Worm (Caenorhabditis elegans) whole organism, L4 larva: ENCODE data around the gene C46G7.2.

Experiments
- F37D6.2 ChIP-seq: sonication (generic microtip); optimal IDR thresholded peaks from 2 replicates; lab custom pipeline; 2016; ENCODE audit warnings: mild to moderate bottlenecking, missing genetic modification characterization, missing compliant biosample characterization
- F49E8.2 ChIP-seq: sonication (generic microtip); optimal IDR thresholded peaks from 2 replicates; lab custom pipeline; 2016; ENCODE audit warnings: missing compliant biosample characterization, mild to moderate bottlenecking, missing genetic modification characterization, borderline replicate concordance
- R02D3.7 ChIP-seq: fragments of 150-350 bp; sonication (generic microtip); optimal IDR thresholded peaks from 3 replicates; lab custom pipeline; 2014; ENCODE audit warnings: missing biosample characterization, missing genetic modification characterization
- T20F7.1 ChIP-seq: fragments of 200-800 bp; sonication (Bioruptor generic); optimal IDR thresholded peaks from 2 replicates; lab custom pipeline; 2018; ENCODE audit warnings: mild to moderate bottlenecking, missing genetic modification characterization, missing compliant biosample characterization
- T26A8.4 ChIP-seq: fragments of 200-800 bp; sonication (Bioruptor generic); IDR thresholded peaks from 2 replicates; pipeline ENCODE4 v1.3.6; 2022; ENCODE audit warnings: missing genetic modification characterization, missing compliant biosample characterization
- Y75B8A.6 ChIP-seq: fragments of 200-800 bp; sonication (Bioruptor generic); IDR thresholded peaks from 2 replicates; pipeline ENCODE4 v1.3.6; 2022; ENCODE audit warnings: missing genetic modification reagents, missing genetic modification characterization, missing compliant biosample characterization
- ZK337.2 ChIP-seq: fragments of 200-800 bp; sonication (Bioruptor generic); IDR thresholded peaks from 2 replicates; pipeline ENCODE4 v1.3.6; 2022; ENCODE audit warnings: missing genetic modification reagents, missing genetic modification characterization, missing compliant biosample characterization
- aha-1 ChIP-seq: fragments of 150-350 bp; peaks from one replicate; lab custom pipeline; 2014; ENCODE audit warnings: missing biosample characterization, missing genetic modification characterization
- aly-2 ChIP-seq: sonication (generic microtip); optimal IDR thresholded peaks from 2 replicates; lab custom pipeline; 2018; ENCODE audit warnings: missing biosample characterization, missing genetic modification characterization
- ama-1 ChIP-seq: fragments of 150-350 bp; optimal IDR thresholded peaks from 2 replicates; lab custom pipeline; 2014; ENCODE audit warnings: inconsistent platforms, mixed read lengths
- ceh-44 ChIP-seq: fragments of 200-800 bp; sonication (Bioruptor generic); IDR thresholded peaks from 2 replicates; pipeline ENCODE4 v1.3.6; 2022; ENCODE audit warnings: missing genetic modification reagents, missing genetic modification characterization, missing compliant biosample characterization
- cey-2 ChIP-seq: sonication (generic microtip); optimal IDR thresholded peaks from 3 replicates; lab custom pipeline; 2017; ENCODE audit warnings: missing genetic modification characterization, mild to moderate bottlenecking, missing compliant biosample characterization, antibody characterized with exemption, borderline replicate concordance; ENCODE audit not compliant: insufficient read depth
- ctbp-1 ChIP-seq: fragments of 200-800 bp; sonication (Bioruptor generic); IDR thresholded peaks from 2 replicates; pipeline ENCODE4 v1.3.6; 2022; ENCODE audit warnings: missing genetic modification reagents, missing genetic modification characterization, missing compliant biosample characterization
- daf-16 ChIP-seq, 3 experiments: sonication (generic microtip); optimal IDR thresholded peaks; 2 replicates each; lab custom pipeline; 2016 to 2017; ENCODE audit warnings: missing genetic modification characterization in 3 of 3, missing genetic modification reagents in 3 of 3, mild to moderate bottlenecking in 2 of 3, missing compliant biosample characterization in 2 of 3, missing biosample characterization in 1 of 3, moderate library complexity in 1 of 3
- dmd-6 ChIP-seq: fragments of 200-800 bp; sonication (Bioruptor generic); IDR thresholded peaks from 2 replicates; pipeline ENCODE4 v1.3.6; 2022; ENCODE audit warnings: missing genetic modification reagents, missing genetic modification characterization, missing compliant biosample characterization
- dmd-8 ChIP-seq: fragments of 200-800 bp; sonication (Bioruptor generic); IDR thresholded peaks from 2 replicates; pipeline ENCODE4 v1.3.6; 2022; ENCODE audit warnings: missing genetic modification characterization, missing compliant biosample characterization
- egl-43 ChIP-seq: fragments of 200-800 bp; sonication (Bioruptor generic); IDR thresholded peaks from 2 replicates; pipeline ENCODE4 v1.3.6; 2022; ENCODE audit warnings: missing genetic modification reagents, missing genetic modification characterization, missing compliant biosample characterization
- fkh-10 ChIP-seq: fragments of 150-350 bp; optimal IDR thresholded peaks from 2 replicates; lab custom pipeline; 2014; ENCODE audit warnings: missing biosample characterization, missing genetic modification reagents, missing genetic modification characterization
- hif-1 ChIP-seq, 2 experiments: sonication (generic microtip); optimal IDR thresholded peaks; 2 replicates each; lab custom pipeline; 2016 to 2017; ENCODE audit warnings: missing compliant biosample characterization in 2 of 2, missing genetic modification characterization in 2 of 2, missing genetic modification reagents in 2 of 2, missing genotype in 2 of 2, mild to moderate bottlenecking in 1 of 2
- hlh-11 ChIP-seq: fragments of 200-800 bp; sonication (Bioruptor generic); optimal IDR thresholded peaks from 2 replicates; lab custom pipeline; 2018; ENCODE audit warnings: mild to moderate bottlenecking, missing genetic modification characterization, missing compliant biosample characterization
- hlh-30 ChIP-seq: sonication (generic microtip); optimal IDR thresholded peaks from 2 replicates; lab custom pipeline; 2017; ENCODE audit warnings: antibody characterized with exemption, mild to moderate bottlenecking, missing genetic modification characterization, missing compliant biosample characterization; ENCODE audit not compliant: insufficient read depth
- jun-1 ChIP-seq: fragments of 150-350 bp; optimal IDR thresholded peaks from 2 replicates; lab custom pipeline; 2014; ENCODE audit warnings: missing biosample characterization, missing genetic modification reagents, missing genetic modification characterization
- lin-13 ChIP-seq: fragments of 150-350 bp; optimal IDR thresholded peaks from 2 replicates; lab custom pipeline; 2014; ENCODE audit warnings: missing biosample characterization, missing genetic modification reagents, missing genetic modification characterization
- lin-29 ChIP-seq: fragments of 200-800 bp; sonication (Bioruptor generic); IDR thresholded peaks from 2 replicates; pipeline ENCODE4 v1.3.6; 2022; ENCODE audit warnings: missing genetic modification reagents, missing genetic modification characterization, missing compliant biosample characterization
- madf-5 ChIP-seq, 2 experiments: fragments of 200-800 bp; sonication (Bioruptor generic); IDR thresholded peaks; 2 replicates each; pipeline ENCODE4 v1.3.6; 2022; ENCODE audit warnings: missing compliant biosample characterization in 2 of 2, missing genetic modification characterization in 2 of 2
- madf-9 ChIP-seq: fragments of 200-800 bp; sonication (Bioruptor generic); conservative IDR thresholded peaks from 2 replicates; pipeline ENCODE4 v1.3.6; 2022; ENCODE audit warnings: missing genetic modification reagents, missing genetic modification characterization, missing compliant biosample characterization
- mdl-1 ChIP-seq, 2 experiments: fragments of 150-350 bp in 1 of 2; sonication (generic microtip) in 1 of 2; optimal IDR thresholded peaks; 2 replicates each; lab custom pipeline; 2014 to 2017; ENCODE audit warnings: missing biosample characterization in 2 of 2, missing genetic modification characterization in 2 of 2
- mep-1 ChIP-seq: fragments of 150-350 bp; sonication (generic microtip); optimal IDR thresholded peaks from 3 replicates; lab custom pipeline; 2014; ENCODE audit warnings: missing biosample characterization, missing genetic modification characterization
- mes-2 ChIP-seq: sonication (generic microtip); optimal IDR thresholded peaks from 2 replicates; lab custom pipeline; 2016; ENCODE audit warnings: missing genotype, mild to moderate bottlenecking, missing genetic modification characterization, missing compliant biosample characterization; ENCODE audit not compliant: poor library complexity, severe bottlenecking
- nhr-102 ChIP-seq: sonication (generic microtip); optimal IDR thresholded peaks from 2 replicates; lab custom pipeline; 2016; ENCODE audit warnings: mild to moderate bottlenecking, missing genetic modification characterization, moderate library complexity, missing compliant biosample characterization
- rbr-2 ChIP-seq: sonication (generic microtip); optimal IDR thresholded peaks from 2 replicates; lab custom pipeline; 2016; ENCODE audit warnings: missing genotype, missing genetic modification characterization, missing compliant biosample characterization
- sdz-12 ChIP-seq: fragments of 200-800 bp; sonication (Bioruptor generic); optimal IDR thresholded peaks from 2 replicates; lab custom pipeline; 2018; ENCODE audit warnings: mild to moderate bottlenecking, missing genetic modification characterization, missing compliant biosample characterization
- set-16 ChIP-seq: fragments of 200-800 bp; sonication (Bioruptor generic); IDR thresholded peaks from 2 replicates; pipeline ENCODE4 v1.3.6; 2022; ENCODE audit warnings: missing genetic modification reagents, missing genetic modification characterization, missing compliant biosample characterization
- unc-62 ChIP-seq, 3 experiments: fragments of 150-350 bp in 1 of 3; sonication (generic microtip); optimal IDR thresholded peaks in 2 of 3; peaks in 1 of 3; 1 replicate in 1 of 3; 2 replicates in 2 of 3; lab custom pipeline; 2014 to 2017; ENCODE audit warnings: missing biosample characterization in 3 of 3, missing genetic modification characterization in 3 of 3, missing genetic modification reagents in 3 of 3, missing genotype in 1 of 3
- vab-7 ChIP-seq: fragments of 200-800 bp; sonication (Bioruptor generic); IDR thresholded peaks from 2 replicates; pipeline ENCODE4 v1.3.6; 2022; ENCODE audit warnings: missing genetic modification reagents, missing genetic modification characterization, missing compliant biosample characterization
- zfp-2 ChIP-seq: sonication (generic microtip); optimal IDR thresholded peaks from 2 replicates; lab custom pipeline; 2016; ENCODE audit warnings: mild to moderate bottlenecking, missing genetic modification characterization, missing compliant biosample characterization
- zip-2 ChIP-seq: fragments of 150-350 bp; optimal IDR thresholded peaks from 2 replicates; lab custom pipeline; 2014; ENCODE audit warnings: missing biosample characterization, missing genetic modification characterization
- ztf-11 ChIP-seq: fragments of 150-350 bp; optimal IDR thresholded peaks from 2 replicates; lab custom pipeline; 2014; ENCODE audit warnings: missing biosample characterization, missing genetic modification characterization

The C46G7.2 gene

ce11 chrIV:5975202-5975601 lies 39.8 kb upstream of the C46G7.2 start, which contains the start of gene unc-44:
unc-44 (plus strand) TSS chrIV:5975557.
- TF ChIP-seq mes-2 (tag; lab: Kevin White, UChicago) = no peak
- TF ChIP-seq unc-62 (GFP tag; optimal IDR thresholded peaks at IDR 0.05 in 1 of 2; lab: Kevin White, UChicago) = peak in 1 of 2 experiments; percentile 65
- TF ChIP-seq unc-62 (tag; optimal IDR thresholded peaks at IDR 0.05; lab: Kevin White, UChicago) = no peak

DNA sequence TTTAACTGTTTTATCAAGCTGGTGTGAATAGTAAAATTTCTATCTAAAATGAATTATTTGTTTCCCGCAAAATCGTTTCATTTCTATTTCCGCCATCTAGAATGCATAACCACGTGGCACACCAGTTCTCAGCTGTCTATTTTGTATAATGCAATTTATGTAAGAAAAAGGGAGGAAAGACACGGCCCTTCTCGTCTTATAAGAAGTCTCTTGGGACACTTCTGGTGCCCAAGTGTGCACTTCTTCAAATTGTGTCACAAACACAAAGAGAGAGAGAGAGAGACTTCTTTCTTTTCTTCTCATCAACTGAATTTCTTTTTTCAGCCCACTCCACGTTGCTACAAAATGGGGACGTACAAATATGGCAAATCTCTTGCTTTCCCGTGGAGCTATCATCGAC lies 37.7 kb upstream of the C46G7.2 start:
- TF ChIP-seq mep-1 (tag; lab: Kevin White, UChicago) = peak; percentile 2
- no peak for TF ChIP-seq T26A8.4 (GFP tag; lab: Robert Waterston, UW)
- 0 out of 2 replicates have a peak, but pooled peaks have one; percentile 33 for TF ChIP-seq ctbp-1 (GFP tag; lab: Robert Waterston, UW)
- TF ChIP-seq mdl-1 (tag; optimal IDR thresholded peaks at IDR 0.05; lab: Kevin White, UChicago) = peak in 1 of 2 experiments; percentile 12

ce11 chrIV:5979818-5980217 lies 35.2 kb upstream of the C46G7.2 start:
- no peak for TF ChIP-seq lin-29 (GFP tag; lab: Robert Waterston, UW)
- no peak for TF ChIP-seq cey-2 (tag; lab: Kevin White, UChicago)
- TF ChIP-seq egl-43 = no peak
- no peak for TF ChIP-seq F37D6.2 (tag; lab: Kevin White, UChicago)

DNA sequence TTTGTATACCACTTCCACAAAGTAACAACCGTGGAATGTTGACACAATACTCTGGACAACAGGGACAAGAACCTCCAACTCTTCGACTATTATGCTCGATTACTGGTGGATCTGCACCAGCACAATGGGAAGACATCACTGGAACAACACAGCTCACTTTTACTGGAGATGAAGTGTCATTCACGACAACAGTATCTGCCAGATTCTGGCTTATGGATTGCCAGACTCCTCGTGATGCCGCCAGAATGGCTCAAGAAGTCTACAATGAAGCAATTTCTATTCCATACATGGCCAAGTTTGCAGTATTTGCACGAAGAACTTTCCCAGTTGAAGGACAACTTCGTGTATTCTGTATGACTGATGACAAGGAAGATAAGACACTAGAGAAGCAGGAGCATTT lies 31.8 kb upstream of the C46G7.2 start:
- TF ChIP-seq sdz-12 (GFP tag; lab: Kevin White, UChicago) (no peak), lin-13 (no peak), rbr-2 (tag; lab: Kevin White, UChicago) (no peak), aha-1 (tag; lab: Kevin White, UChicago) (peak; percentile 59), F49E8.2 (tag; lab: Kevin White, UChicago) (no peak)

- TF ChIP-seq ztf-11 (tag; lab: Kevin White, UChicago) = no peak
- peak; percentile 86 for TF ChIP-seq aha-1 (tag; lab: Kevin White, UChicago)
- peak; percentile 68 for TF ChIP-seq aly-2 (tag; lab: Kevin White, UChicago)
- TF ChIP-seq zip-2 (tag; lab: Kevin White, UChicago) = no peak
- no peak for TF ChIP-seq ceh-44 (GFP tag; lab: Robert Waterston, UW)
- TF ChIP-seq zfp-2 (tag; lab: Kevin White, UChicago) = no peak
- no peak for TF ChIP-seq ama-1
- peak in 1 of 2 experiments; percentile 52 for TF ChIP-seq daf-16 (GFP tag; optimal IDR thresholded peaks at IDR 0.05; lab: Kevin White, UChicago)
- no peak for TF ChIP-seq daf-16 (tag; optimal IDR thresholded peaks at IDR 0.05; lab: Kevin White, UChicago)
- TF ChIP-seq nhr-102 (tag; lab: Kevin White, UChicago) = no peak
- TF ChIP-seq R02D3.7 = no peak
- no peak for TF ChIP-seq vab-7
- TF ChIP-seq, all 104 proteins: peak for 3
These were observed 29.6 kb upstream of the C46G7.2 start for ce11 chrIV:5985422-5985821.

- TF ChIP-seq set-16 (GFP tag; lab: Robert Waterston, UW) (peak; percentile 79), T20F7.1 (no peak)
These were observed 29.2 kb upstream of the C46G7.2 start for ce11 chrIV:5985823-5986222.

DNA sequence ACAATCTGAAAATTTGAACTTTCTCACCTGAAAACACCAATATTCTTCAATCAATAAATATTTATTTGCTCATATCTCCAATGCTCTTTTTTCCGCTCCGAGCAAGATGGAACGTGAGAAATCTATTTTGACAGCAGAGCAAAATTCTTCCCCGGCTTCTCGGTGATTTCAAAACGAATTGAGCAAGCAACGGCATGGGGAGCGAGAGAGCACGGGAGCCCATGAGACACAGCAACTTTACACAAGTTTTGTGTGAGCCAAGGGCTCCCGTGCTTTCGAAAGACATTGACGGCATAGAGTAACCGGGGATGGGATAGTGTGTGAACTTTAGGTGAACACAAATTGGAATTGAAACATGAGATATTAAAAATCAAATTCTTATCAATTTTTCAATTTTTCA lies 28.2 kb upstream of the C46G7.2 start:
- TF ChIP-seq dmd-8 (GFP tag; lab: Robert Waterston, UW) (no peak), Y75B8A.6 (no peak), madf-9 (GFP tag; lab: Robert Waterston, UW) (no peak), hlh-11 (tag; lab: Kevin White, UChicago) (peak; percentile 37), ZK337.2 (GFP tag; lab: Robert Waterston, UW) (no peak), T26A8.4 (GFP tag; lab: Robert Waterston, UW) (0 out of 2 replicates have a peak, but pooled peaks have one; percentile 34), ctbp-1 (GFP tag; lab: Robert Waterston, UW) (no peak), hif-1 (tag; optimal IDR thresholded peaks at IDR 0.05; lab: Kevin White, UChicago) (peak in 1 of 2 experiments; percentile 34), ceh-44 (GFP tag; lab: Robert Waterston, UW) (no peak), madf-5 (GFP tag; IDR thresholded peaks at IDR 0.05; lab: Robert Waterston, UW) (no peak), jun-1 (tag; lab: Kevin White, UChicago) (no peak), sdz-12 (GFP tag; lab: Kevin White, UChicago) (no peak), F49E8.2 (tag; lab: Kevin White, UChicago) (no peak), hlh-30 (tag; lab: Kevin White, UChicago) (no peak), cey-2 (tag; lab: Kevin White, UChicago) (no peak), fkh-10 (GFP tag; lab: Kevin White, UChicago) (no peak), dmd-6 (GFP tag; lab: Robert Waterston, UW) (no peak)
